Fruit fly (Drosophila melanogaster) whole organism, embryonic: ENCODE data around the gene gammaTub37C.

Source experiments
- ATbp ChIP-seq: fragments of 200-800 bp; sonication (Bioruptor generic); optimal IDR thresholded peaks from 2 replicates; lab custom pipeline; 2017; ENCODE audit warnings: missing biosample characterization, mild to moderate bottlenecking, missing genetic modification characterization, missing genetic modification reagents
- Adf1 ChIP-seq: fragments of 200-800 bp; sonication (Bioruptor generic); IDR thresholded peaks from 2 replicates; pipeline ENCODE4 v1.3.6; 2022; ENCODE audit warnings: missing biosample characterization, missing genetic modification characterization
- B-H2 ChIP-seq: fragments of 200-800 bp; sonication (Bioruptor generic); optimal IDR thresholded peaks from 2 replicates; lab custom pipeline; 2018; ENCODE audit warnings: missing biosample characterization, mild to moderate bottlenecking, missing genetic modification characterization
- BEAF-32 ChIP-seq: fragments of 200-800 bp; sonication (Bioruptor generic); optimal IDR thresholded peaks from 3 replicates; lab custom pipeline; 2017; ENCODE audit warnings: missing biosample characterization, missing genetic modification characterization, mild to moderate bottlenecking, moderate library complexity, missing genetic modification reagents
- BtbVII ChIP-seq: fragments of 200-800 bp; sonication (Bioruptor generic); optimal IDR thresholded peaks from 3 replicates; lab custom pipeline; 2017; ENCODE audit warnings: missing biosample characterization, mild to moderate bottlenecking, missing genetic modification characterization
- CG11695 ChIP-seq: fragments of 200-800 bp; sonication (Bioruptor generic); IDR thresholded peaks from 3 replicates; pipeline ENCODE4 v1.3.6; 2022; ENCODE audit warnings: missing biosample characterization, missing genetic modification characterization
- CG12071 ChIP-seq: fragments of 200-800 bp; sonication (Bioruptor generic); optimal IDR thresholded peaks from 3 replicates; lab custom pipeline; 2018; ENCODE audit warnings: missing biosample characterization, mild to moderate bottlenecking, missing genetic modification characterization
- CG13775 ChIP-seq: fragments of 200-800 bp; sonication (Bioruptor generic); optimal IDR thresholded peaks from 3 replicates; lab custom pipeline; 2017; ENCODE audit warnings: missing biosample characterization, mild to moderate bottlenecking, missing genetic modification characterization
- CG14014 ChIP-seq: fragments of 200-800 bp; sonication (Bioruptor generic); IDR thresholded peaks from 2 replicates; pipeline ENCODE4 v1.3.6; 2022; ENCODE audit warnings: missing biosample characterization, missing genetic modification characterization
- CG14050 ChIP-seq: fragments of 200-800 bp; sonication (Bioruptor generic); IDR thresholded peaks from 3 replicates; pipeline ENCODE4 v1.3.6; 2022; ENCODE audit warnings: missing biosample characterization, missing genetic modification characterization
- CG14667 ChIP-seq: fragments of 200-800 bp; sonication (Bioruptor generic); IDR thresholded peaks from 2 replicates; pipeline ENCODE4 v1.3.6; 2022; ENCODE audit warnings: missing biosample characterization, missing genetic modification characterization
- CG16813 ChIP-seq: fragments of 200-800 bp; sonication (Bioruptor generic); IDR thresholded peaks from 3 replicates; pipeline ENCODE4 v1.3.6; 2022; ENCODE audit warnings: missing biosample characterization, missing genetic modification characterization; ENCODE audit not compliant: partially characterized antibody
- CG17361 ChIP-seq: fragments of 200-800 bp; sonication (Bioruptor generic); IDR thresholded peaks from 3 replicates; pipeline ENCODE4 v1.3.6; 2022; ENCODE audit warnings: missing biosample characterization, missing genetic modification characterization
- CG18599 ChIP-seq: fragments of 200-800 bp; sonication (Bioruptor generic); optimal IDR thresholded peaks from 3 replicates; lab custom pipeline; 2017; ENCODE audit warnings: missing biosample characterization, missing genetic modification characterization, mild to moderate bottlenecking, moderate library complexity, missing genetic modification reagents
- CG31365 ChIP-seq: fragments of 200-800 bp; sonication (Bioruptor generic); optimal IDR thresholded peaks from 2 replicates; lab custom pipeline; 2018; ENCODE audit warnings: missing biosample characterization, mild to moderate bottlenecking, missing genetic modification characterization
- CG32532 ChIP-seq: fragments of 200-800 bp; sonication (Bioruptor generic); IDR thresholded peaks from 2 replicates; pipeline ENCODE4 v1.3.6; 2022; ENCODE audit warnings: missing biosample characterization, missing genetic modification characterization
- CG32767 ChIP-seq: fragments of 200-800 bp; sonication (Bioruptor generic); IDR thresholded peaks from 2 replicates; pipeline ENCODE4 v1.3.6; 2022; ENCODE audit warnings: missing biosample characterization, missing genetic modification characterization
- CG3995 ChIP-seq: fragments of 200-800 bp; sonication (Bioruptor generic); optimal IDR thresholded peaks from 3 replicates; lab custom pipeline; 2016; ENCODE audit warnings: missing biosample characterization, missing genetic modification characterization
- CG6254 ChIP-seq: fragments of 200-800 bp; sonication (Bioruptor generic); optimal IDR thresholded peaks from 3 replicates; lab custom pipeline; 2017; ENCODE audit warnings: mild to moderate bottlenecking, missing biosample characterization, missing genetic modification reagents, missing genetic modification characterization
- CG6272 ChIP-seq: fragments of 200-800 bp; sonication (Bioruptor generic); IDR thresholded peaks from 2 replicates; pipeline ENCODE4 v1.3.6; 2022; ENCODE audit warnings: missing biosample characterization, missing genetic modification characterization
- CG6854 ChIP-seq: fragments of 200-800 bp; sonication (Bioruptor generic); optimal IDR thresholded peaks from 3 replicates; lab custom pipeline; 2017; ENCODE audit warnings: missing biosample characterization, mild to moderate bottlenecking, missing genetic modification characterization
- CG8478 ChIP-seq: fragments of >200 bp; optimal IDR thresholded peaks from 2 replicates; lab custom pipeline; 2018
- CG8944 ChIP-seq: fragments of 200-800 bp; sonication (Bioruptor generic); optimal IDR thresholded peaks from 3 replicates; lab custom pipeline; 2016; ENCODE audit warnings: missing biosample characterization, missing genetic modification characterization
- CG9727 ChIP-seq: fragments of 200-800 bp; sonication (Bioruptor generic); optimal IDR thresholded peaks from 3 replicates; lab custom pipeline; 2017; ENCODE audit warnings: missing biosample characterization, mild to moderate bottlenecking, missing genetic modification characterization
- Camta ChIP-seq: fragments of 200-800 bp; sonication (Bioruptor generic); optimal IDR thresholded peaks from 2 replicates; lab custom pipeline; 2016; ENCODE audit warnings: missing biosample characterization, missing genetic modification characterization
- Dbx ChIP-seq: fragments of 200-800 bp; sonication (Bioruptor generic); IDR thresholded peaks from 3 replicates; pipeline ENCODE4 v1.3.6; 2022; ENCODE audit warnings: missing biosample characterization, missing genetic modification characterization
- Ets65A ChIP-seq: fragments of 200-800 bp; sonication (Bioruptor generic); peaks from one replicate; lab custom pipeline; 2016; ENCODE audit warnings: missing biosample characterization, missing genetic modification characterization
- Hey ChIP-seq: fragments of 200-800 bp; sonication (Bioruptor generic); optimal IDR thresholded peaks from 3 replicates; lab custom pipeline; 2018; ENCODE audit warnings: missing biosample characterization, mild to moderate bottlenecking, missing genetic modification characterization
- Hr3 ChIP-seq: fragments of 200-800 bp; sonication (Bioruptor generic); optimal IDR thresholded peaks from 3 replicates; lab custom pipeline; 2016; ENCODE audit warnings: missing biosample characterization, missing genetic modification characterization
- Mad ChIP-seq: fragments of 200-800 bp; sonication (Bioruptor generic); optimal IDR thresholded peaks from 2 replicates; lab custom pipeline; 2016; ENCODE audit warnings: missing biosample characterization, missing genetic modification characterization
- NK7.1 ChIP-seq: fragments of 200-800 bp; sonication (Bioruptor generic); optimal IDR thresholded peaks from 3 replicates; lab custom pipeline; 2016; ENCODE audit warnings: missing biosample characterization, missing genetic modification characterization
- Neu2 ChIP-seq: fragments of 200-800 bp; sonication (Bioruptor generic); optimal IDR thresholded peaks from 3 replicates; lab custom pipeline; 2016; ENCODE audit warnings: missing biosample characterization, missing genetic modification characterization, borderline replicate concordance
- Rx ChIP-seq: fragments of 200-800 bp; sonication (Bioruptor generic); IDR thresholded peaks from 2 replicates; pipeline ENCODE4 v1.3.6; 2022; ENCODE audit warnings: missing biosample characterization, missing genetic modification characterization
- Usf ChIP-seq: fragments of 200-800 bp; sonication (Bioruptor generic); optimal IDR thresholded peaks from 2 replicates; lab custom pipeline; 2017; ENCODE audit warnings: missing genotype, missing biosample characterization, missing genetic modification characterization
- al ChIP-seq: fragments of 200-800 bp; sonication (Bioruptor generic); IDR thresholded peaks from 2 replicates; pipeline ENCODE4 v1.3.6; 2022; ENCODE audit warnings: missing biosample characterization, missing genetic modification characterization
- croc ChIP-seq: fragments of 200-800 bp; sonication (Bioruptor generic); conservative IDR thresholded peaks from 3 replicates; pipeline ENCODE4 v1.3.6; 2022; ENCODE audit warnings: missing biosample characterization, missing genetic modification characterization
- crp ChIP-seq, 2 experiments: fragments of 200-800 bp; sonication (Bioruptor generic); optimal IDR thresholded peaks; 2 replicates in 1 of 2; 3 replicates in 1 of 2; lab custom pipeline; 2017; ENCODE audit warnings: missing biosample characterization in 2 of 2, missing genetic modification characterization in 2 of 2, mild to moderate bottlenecking in 1 of 2, moderate library complexity in 1 of 2
- da ChIP-seq: fragments of 200-800 bp; sonication (Bioruptor generic); optimal IDR thresholded peaks from 2 replicates; lab custom pipeline; 2016; ENCODE audit warnings: missing biosample characterization, missing genetic modification characterization
- gcm ChIP-seq: fragments of 200-800 bp; sonication (Bioruptor generic); optimal IDR thresholded peaks from 2 replicates; lab custom pipeline; 2019; ENCODE audit warnings: missing biosample characterization, mild to moderate bottlenecking, missing genetic modification characterization, moderate library complexity
- gem ChIP-seq: fragments of 200-800 bp; sonication (Bioruptor generic); optimal IDR thresholded peaks from 2 replicates; lab custom pipeline; 2019; ENCODE audit warnings: missing biosample characterization, mild to moderate bottlenecking, missing genetic modification characterization, moderate library complexity
- hbn ChIP-seq: fragments of 200-800 bp; sonication (Bioruptor generic); IDR thresholded peaks from 2 replicates; pipeline ENCODE4 v1.3.6; 2022; ENCODE audit warnings: missing biosample characterization, missing genetic modification characterization; ENCODE audit not compliant: partially characterized antibody
- ranshi ChIP-seq: fragments of 200-800 bp; sonication (Bioruptor generic); IDR thresholded peaks from 2 replicates; pipeline ENCODE4 v1.3.6; 2022; ENCODE audit warnings: missing biosample characterization, missing genetic modification characterization
- salm ChIP-seq: fragments of 200-800 bp; sonication (Bioruptor generic); optimal IDR thresholded peaks from 2 replicates; lab custom pipeline; 2018; ENCODE audit warnings: missing biosample characterization, mild to moderate bottlenecking, missing genetic modification characterization
- sens ChIP-seq: fragments of 200-800 bp; sonication (Bioruptor generic); peaks from one replicate; lab custom pipeline; 2016; ENCODE audit warnings: missing biosample characterization, missing genetic modification characterization
- seq ChIP-seq: fragments of 200-800 bp; sonication (Bioruptor generic); IDR thresholded peaks from 2 replicates; pipeline ENCODE4 v1.3.6; 2022; ENCODE audit warnings: missing biosample characterization, missing genetic modification characterization
- stc ChIP-seq: fragments of 200-800 bp; sonication (Bioruptor generic); IDR thresholded peaks from 2 replicates; pipeline ENCODE4 v1.3.6; 2022; ENCODE audit warnings: missing biosample characterization, missing genetic modification characterization
- sug ChIP-seq: fragments of 200-800 bp; optimal IDR thresholded peaks from 2 replicates; lab custom pipeline; 2019; ENCODE audit warnings: missing biosample characterization, mild to moderate bottlenecking, missing genetic modification characterization, moderate library complexity
- tll ChIP-seq, 2 experiments: fragments of 200-800 bp in 1 of 2; fragments of >200 bp in 1 of 2; sonication (Bioruptor generic) in 1 of 2; optimal IDR thresholded peaks; 2 replicates each; lab custom pipeline; 2017 to 2019; ENCODE audit warnings: missing biosample characterization in 2 of 2, missing genetic modification characterization in 2 of 2, mild to moderate bottlenecking in 1 of 2, moderate library complexity in 1 of 2

Gene gammaTub37C

DNA sequence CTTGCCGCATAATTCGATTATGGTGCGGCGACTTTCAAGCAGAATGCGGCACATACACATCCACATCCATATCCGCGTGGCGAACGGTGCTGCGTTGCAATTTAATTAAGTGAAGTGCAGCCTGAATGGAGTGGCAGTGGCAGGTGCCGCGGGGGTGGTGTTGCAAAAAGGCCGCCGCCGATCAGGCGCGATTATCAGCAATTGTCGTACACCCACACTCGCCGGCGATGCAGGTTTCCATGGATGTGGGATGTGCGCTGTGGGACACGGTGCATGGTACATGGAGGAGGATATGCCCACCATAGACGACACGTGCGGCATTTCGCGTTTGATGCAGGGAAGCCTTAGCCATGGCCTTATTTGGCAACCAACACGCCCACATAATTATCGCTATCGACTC lies 42.1 kb upstream of the gammaTub37C start:
- TF ChIP-seq CG3995 (GFP tag; lab: Kevin White, UChicago) (no peak), CG13775 (GFP tag; lab: Kevin White, UChicago) (no peak), stc (GFP tag; lab: Robert Waterston, UW) (no peak), BtbVII (GFP tag; lab: Kevin White, UChicago) (no peak), Hey (peak; percentile 81), Camta (GFP tag; lab: Kevin White, UChicago) (no peak), sens (GFP tag; lab: Kevin White, UChicago) (peak; percentile 23), CG8478 (peak; percentile 67), CG16813 (GFP tag; lab: Robert Waterston, UW) (0 out of 3 replicates have a peak, but pooled peaks have one; percentile 37), Ets65A (peak; percentile 88), CG18599 (no peak)

dm6 chr2L:19225984-19226914 lies 40.7 kb upstream of the gammaTub37C start:
- TF ChIP-seq al, result no peak
- peak; percentile 15 for TF ChIP-seq CG12071 (GFP tag; lab: Kevin White, UChicago)
- peak; percentile 83 for TF ChIP-seq Hr3 (GFP tag; lab: Kevin White, UChicago)
- TF ChIP-seq NK7.1 (GFP tag; lab: Kevin White, UChicago), result peak; percentile 35
- peak; percentile 44; the same call in 2 of the 3 replicates for TF ChIP-seq CG14050
- peak; percentile 54 for TF ChIP-seq salm (tag; lab: Kevin White, UChicago)
- no peak for TF ChIP-seq hbn (GFP tag; lab: Robert Waterston, UW)
- no peak for TF ChIP-seq CG31365 (tag; lab: Kevin White, UChicago)
- no peak for TF ChIP-seq tll (GFP tag; optimal IDR thresholded peaks at IDR 0.05; lab: Kevin White, UChicago)
- TF ChIP-seq CG32532, result no peak
- peak; percentile 77 for TF ChIP-seq gcm (GFP tag; lab: Kevin White, UChicago)
- TF ChIP-seq ATbp (GFP tag; lab: Kevin White, UChicago), result peak; percentile 82
- TF ChIP-seq CG6254 (GFP tag; lab: Kevin White, UChicago), result peak; percentile 77
- TF ChIP-seq croc (GFP tag; lab: Robert Waterston, UW), result peak; percentile 85
- peak; percentile 70 for TF ChIP-seq Mad
- TF ChIP-seq seq, result 0 out of 2 replicates have a peak, but pooled peaks have one; percentile 31
- no peak for TF ChIP-seq Adf1 (GFP tag; lab: Robert Waterston, UW)
- TF ChIP-seq B-H2 (GFP tag; lab: Kevin White, UChicago), result no peak
- TF ChIP-seq CG11695 (GFP tag; lab: Robert Waterston, UW), result peak; percentile 56; the same call in 1 of the 3 replicates
- TF ChIP-seq CG32767, result peak; percentile 48; the same call in 1 of the 2 replicates
- TF ChIP-seq Neu2, result peak; percentile 34
- TF ChIP-seq CG14014 (GFP tag; lab: Robert Waterston, UW), result no peak
- TF ChIP-seq CG9727 (GFP tag; lab: Kevin White, UChicago), result peak; percentile 91
- peak; percentile 50 for TF ChIP-seq CG6272 (GFP tag; lab: Robert Waterston, UW)
- TF ChIP-seq Usf, result peak; percentile 71
- TF ChIP-seq CG14667, result peak; percentile 71
- TF ChIP-seq CG8944 (GFP tag; lab: Kevin White, UChicago), result peak; percentile 79
- no peak for TF ChIP-seq da (GFP tag; lab: Kevin White, UChicago)
- peak; percentile 64 for TF ChIP-seq Rx
- TF ChIP-seq ranshi (GFP tag; lab: Robert Waterston, UW), result peak; percentile 55; the same call in 1 of the 2 replicates
- TF ChIP-seq CG17361 (GFP tag; lab: Robert Waterston, UW), result peak; percentile 84
- peak; percentile 91 for TF ChIP-seq gem (tag; lab: Kevin White, UChicago)
- no peak for TF ChIP-seq CG6854 (GFP tag; lab: Kevin White, UChicago)
- no peak for TF ChIP-seq sug (tag; lab: Kevin White, UChicago)
- peak in 1 of 2 experiments; percentile 18 for TF ChIP-seq crp (GFP tag; optimal IDR thresholded peaks at IDR 0.05; lab: Kevin White, UChicago)
- no peak for TF ChIP-seq Dbx (GFP tag; lab: Robert Waterston, UW)
- no peak for TF ChIP-seq BEAF-32 (GFP tag; lab: Kevin White, UChicago)
